Fruit fly (Drosophila melanogaster) whole organism, embryonic: Measurements from ENCODE around the gene gammaTub37C.

Experiments
- Atf6 ChIP-seq: fragments of 200-800 bp; sonication (Bioruptor generic); IDR thresholded peaks from 2 replicates; pipeline ENCODE4 v1.3.6; 2022; ENCODE audit warnings: missing biosample characterization, missing genetic modification characterization
- CG10147 ChIP-seq: fragments of 200-800 bp; sonication (Bioruptor generic); optimal IDR thresholded peaks from 2 replicates; lab custom pipeline; 2019; ENCODE audit warnings: missing biosample characterization, mild to moderate bottlenecking, missing genetic modification characterization, moderate library complexity
- CG1024 ChIP-seq: fragments of 200-800 bp; sonication (Bioruptor generic); IDR thresholded peaks from 2 replicates; pipeline ENCODE4 v1.3.6; 2022; ENCODE audit warnings: missing biosample characterization, missing genetic modification characterization
- CG12744 ChIP-seq: fragments of 200-800 bp; sonication (Bioruptor generic); optimal IDR thresholded peaks from 2 replicates; lab custom pipeline; 2016; ENCODE audit warnings: missing biosample characterization, missing genetic modification characterization
- CG13624 ChIP-seq: fragments of 200-800 bp; sonication (Bioruptor generic); optimal IDR thresholded peaks from 2 replicates; lab custom pipeline; 2016; ENCODE audit warnings: missing biosample characterization, missing genetic modification characterization
- CG15601 ChIP-seq: fragments of 200-800 bp; sonication (Bioruptor generic); optimal IDR thresholded peaks from 3 replicates; lab custom pipeline; 2019; ENCODE audit warnings: missing biosample characterization, mild to moderate bottlenecking, missing genetic modification characterization, moderate library complexity
- CG16815 ChIP-seq: fragments of 200-800 bp; sonication (Bioruptor generic); optimal IDR thresholded peaks from 3 replicates; lab custom pipeline; 2017; ENCODE audit warnings: missing biosample characterization, mild to moderate bottlenecking, missing genetic modification characterization
- CG17186 ChIP-seq: fragments of 200-800 bp; sonication (Bioruptor generic); optimal IDR thresholded peaks from 3 replicates; lab custom pipeline; 2017; ENCODE audit warnings: missing biosample characterization, missing genetic modification reagents, missing genetic modification characterization
- CG18599 ChIP-seq: fragments of 200-800 bp; sonication (Bioruptor generic); optimal IDR thresholded peaks from 3 replicates; lab custom pipeline; 2017; ENCODE audit warnings: missing biosample characterization, missing genetic modification characterization, mild to moderate bottlenecking, moderate library complexity, missing genetic modification reagents
- CG2199 ChIP-seq: fragments of 200-800 bp; sonication (Bioruptor generic); IDR thresholded peaks from 3 replicates; pipeline ENCODE4 v1.3.6; 2022; ENCODE audit warnings: missing biosample characterization, missing genetic modification characterization
- CG2202 ChIP-seq: fragments of 200-800 bp; sonication (Bioruptor generic); optimal IDR thresholded peaks from 2 replicates; lab custom pipeline; 2018; ENCODE audit warnings: missing biosample characterization, mild to moderate bottlenecking, missing genetic modification characterization
- CG3065 ChIP-seq: fragments of 200-800 bp; sonication (Bioruptor generic); optimal IDR thresholded peaks from 2 replicates; lab custom pipeline; 2016; ENCODE audit warnings: missing biosample characterization, missing genetic modification characterization
- CG33557 ChIP-seq: fragments of 200-800 bp; sonication (Bioruptor generic); optimal IDR thresholded peaks from 2 replicates; lab custom pipeline; 2019; ENCODE audit warnings: missing biosample characterization, mild to moderate bottlenecking, missing genetic modification characterization, moderate library complexity
- CG34376 ChIP-seq: fragments of 200-800 bp; sonication (Bioruptor generic); optimal IDR thresholded peaks from 2 replicates; lab custom pipeline; 2018; ENCODE audit warnings: missing biosample characterization, mild to moderate bottlenecking, missing genetic modification characterization
- CG6689 ChIP-seq: fragments of 200-800 bp; sonication (Bioruptor generic); IDR thresholded peaks from 2 replicates; pipeline ENCODE4 v1.3.6; 2022; ENCODE audit warnings: missing biosample characterization, missing genetic modification characterization
- CG7928 ChIP-seq: fragments of 200-800 bp; sonication (Bioruptor generic); optimal IDR thresholded peaks from 2 replicates; lab custom pipeline; 2017; ENCODE audit warnings: missing biosample characterization, mild to moderate bottlenecking, missing genetic modification characterization
- CG8359 ChIP-seq: fragments of 200-800 bp; sonication (Bioruptor generic); optimal IDR thresholded peaks from 2 replicates; lab custom pipeline; 2017; ENCODE audit warnings: missing biosample characterization, mild to moderate bottlenecking, missing genetic modification characterization, borderline replicate concordance
- CG9727 ChIP-seq: fragments of 200-800 bp; sonication (Bioruptor generic); optimal IDR thresholded peaks from 3 replicates; lab custom pipeline; 2017; ENCODE audit warnings: missing biosample characterization, mild to moderate bottlenecking, missing genetic modification characterization
- CG9876 ChIP-seq: fragments of 200-800 bp; sonication (Bioruptor generic); optimal IDR thresholded peaks from 2 replicates; lab custom pipeline; 2016; ENCODE audit warnings: missing biosample characterization, missing genetic modification characterization
- Doc2 ChIP-seq: fragments of 200-800 bp; sonication (Bioruptor generic); IDR thresholded peaks from 2 replicates; pipeline ENCODE4 v1.3.6; 2022; ENCODE audit warnings: missing biosample characterization, missing genetic modification characterization
- Dref ChIP-seq: fragments of 200-800 bp; sonication (Bioruptor generic); IDR thresholded peaks from 2 replicates; pipeline ENCODE4 v1.3.6; 2022; ENCODE audit warnings: missing biosample characterization, missing genetic modification characterization
- Gug ChIP-seq: fragments of 200-800 bp; sonication (Bioruptor generic); IDR thresholded peaks from 4 replicates; pipeline ENCODE4 v1.3.6; 2022; ENCODE audit warnings: missing biosample characterization, missing genetic modification characterization
- HHEX ChIP-seq: fragments of 200-800 bp; sonication (Bioruptor generic); optimal IDR thresholded peaks from 3 replicates; lab custom pipeline; 2017; ENCODE audit warnings: missing biosample characterization, mild to moderate bottlenecking, missing genetic modification characterization, missing genetic modification reagents
- HmgD ChIP-seq: fragments of 200-800 bp; sonication (Bioruptor generic); optimal IDR thresholded peaks from 3 replicates; lab custom pipeline; 2016; ENCODE audit warnings: missing biosample characterization, missing genetic modification characterization
- Mes4 ChIP-seq: fragments of 200-800 bp; sonication (Bioruptor generic); optimal IDR thresholded peaks from 2 replicates; lab custom pipeline; 2016; ENCODE audit warnings: missing biosample characterization, missing genetic modification characterization
- NK7.1 ChIP-seq: fragments of 200-800 bp; sonication (Bioruptor generic); optimal IDR thresholded peaks from 3 replicates; lab custom pipeline; 2016; ENCODE audit warnings: missing biosample characterization, missing genetic modification characterization
- PHDP ChIP-seq: fragments of 200-800 bp; sonication (Bioruptor generic); optimal IDR thresholded peaks from 3 replicates; lab custom pipeline; 2018; ENCODE audit warnings: missing biosample characterization, mild to moderate bottlenecking, missing genetic modification characterization, moderate library complexity
- Ptx1 ChIP-seq: fragments of 200-800 bp; sonication (Bioruptor generic); IDR thresholded peaks from 2 replicates; pipeline ENCODE4 v1.3.6; 2022; ENCODE audit warnings: missing biosample characterization, missing genetic modification characterization
- ac ChIP-seq: fragments of 200-800 bp; sonication (Bioruptor generic); optimal IDR thresholded peaks from 3 replicates; lab custom pipeline; 2017; ENCODE audit warnings: missing biosample characterization, mild to moderate bottlenecking, missing genetic modification characterization
- al ChIP-seq: fragments of 200-800 bp; sonication (Bioruptor generic); IDR thresholded peaks from 2 replicates; pipeline ENCODE4 v1.3.6; 2022; ENCODE audit warnings: missing biosample characterization, missing genetic modification characterization
- ap ChIP-seq: fragments of 200-800 bp; sonication (Bioruptor generic); IDR thresholded peaks from 2 replicates; pipeline ENCODE4 v1.3.6; 2022; ENCODE audit warnings: missing biosample characterization, missing genetic modification characterization
- chm ChIP-seq: fragments of 200-800 bp; sonication (Bioruptor generic); IDR thresholded peaks from 2 replicates; pipeline ENCODE4 v1.3.6; 2022; ENCODE audit warnings: missing biosample characterization, missing genetic modification characterization
- dmrt99B ChIP-seq: fragments of 200-800 bp; sonication (Bioruptor generic); optimal IDR thresholded peaks from 2 replicates; lab custom pipeline; 2018; ENCODE audit warnings: missing biosample characterization, mild to moderate bottlenecking, missing genetic modification characterization, moderate library complexity
- emc ChIP-seq: fragments of 200-800 bp; sonication (Bioruptor generic); optimal IDR thresholded peaks from 2 replicates; lab custom pipeline; 2016; ENCODE audit warnings: missing biosample characterization, missing genetic modification characterization
- fu2 ChIP-seq: fragments of 200-800 bp; sonication (Bioruptor generic); optimal IDR thresholded peaks from 2 replicates; lab custom pipeline; 2016; ENCODE audit warnings: missing biosample characterization, missing genetic modification characterization
- grau ChIP-seq: fragments of 200-800 bp; optimal IDR thresholded peaks from 3 replicates; lab custom pipeline; 2019; ENCODE audit warnings: missing biosample characterization, mild to moderate bottlenecking, missing genetic modification characterization, moderate library complexity
- insv ChIP-seq, 2 experiments: fragments of 200-800 bp; sonication (Bioruptor generic); optimal IDR thresholded peaks; 3 replicates each; lab custom pipeline; 2016 to 2018; ENCODE audit warnings: missing biosample characterization in 2 of 2, missing genetic modification characterization in 2 of 2
- mld ChIP-seq: fragments of 200-800 bp; sonication (Bioruptor generic); IDR thresholded peaks from 3 replicates; pipeline ENCODE4 v1.3.6; 2022; ENCODE audit warnings: missing biosample characterization, missing genetic modification characterization; ENCODE audit not compliant: partially characterized antibody
- nerfin-2 ChIP-seq: fragments of 200-800 bp; sonication (Bioruptor generic); IDR thresholded peaks from 2 replicates; pipeline ENCODE4 v1.3.6; 2022; ENCODE audit warnings: missing biosample characterization, missing genetic modification characterization; ENCODE audit not compliant: partially characterized antibody
- odd ChIP-seq: fragments of 200-800 bp; sonication (Bioruptor generic); optimal IDR thresholded peaks from 2 replicates; lab custom pipeline; 2017; ENCODE audit warnings: missing biosample characterization, mild to moderate bottlenecking, missing genetic modification characterization
- onecut ChIP-seq: fragments of 200-800 bp; sonication (Bioruptor generic); IDR thresholded peaks from 2 replicates; pipeline ENCODE4 v1.3.6; 2022; ENCODE audit warnings: missing biosample characterization, missing genetic modification characterization
- peb ChIP-seq: fragments of 200-800 bp; sonication (Bioruptor generic); IDR thresholded peaks from 2 replicates; pipeline ENCODE4 v1.3.6; 2022; ENCODE audit warnings: missing biosample characterization, missing genetic modification characterization
- ro ChIP-seq: fragments of 200-800 bp; sonication (Bioruptor generic); IDR thresholded peaks from 2 replicates; pipeline ENCODE4 v1.3.6; 2022; ENCODE audit warnings: missing biosample characterization, missing genetic modification characterization
- scrt ChIP-seq: fragments of 200-800 bp; sonication (Bioruptor generic); optimal IDR thresholded peaks from 2 replicates; lab custom pipeline; 2018; ENCODE audit warnings: missing biosample characterization, mild to moderate bottlenecking, missing genetic modification characterization, moderate library complexity
- sd ChIP-seq: fragments of 200-800 bp; sonication (Bioruptor generic); optimal IDR thresholded peaks from 3 replicates; lab custom pipeline; 2018; ENCODE audit warnings: missing biosample characterization, mild to moderate bottlenecking, missing genetic modification characterization, moderate library complexity
- sens ChIP-seq: fragments of 200-800 bp; sonication (Bioruptor generic); peaks from one replicate; lab custom pipeline; 2016; ENCODE audit warnings: missing biosample characterization, missing genetic modification characterization
- shn ChIP-seq: fragments of 200-800 bp; sonication (Bioruptor generic); optimal IDR thresholded peaks from 3 replicates; lab custom pipeline; 2016; ENCODE audit warnings: missing biosample characterization, missing genetic modification characterization
- slp2 ChIP-seq: fragments of 200-800 bp; sonication (Bioruptor generic); optimal IDR thresholded peaks from 2 replicates; lab custom pipeline; 2016; ENCODE audit warnings: missing biosample characterization, missing genetic modification characterization
- trh ChIP-seq: fragments of 200-800 bp; sonication (Bioruptor generic); optimal IDR thresholded peaks from 2 replicates; lab custom pipeline; 2016; ENCODE audit warnings: missing biosample characterization, missing genetic modification characterization
- unpg ChIP-seq: fragments of 200-800 bp; sonication (Bioruptor generic); optimal IDR thresholded peaks from 3 replicates; lab custom pipeline; 2018; ENCODE audit warnings: missing biosample characterization, mild to moderate bottlenecking, missing genetic modification characterization, moderate library complexity
- usp ChIP-seq: fragments of >200 bp; optimal IDR thresholded peaks from 2 replicates; lab custom pipeline; 2017; ENCODE audit warnings: missing biosample characterization, missing genetic modification characterization

The gammaTub37C gene

dm6 chr2L:19191789-19192297, 6.3 kb upstream of the gammaTub37C start (continued):
- TF ChIP-seq CG34376 (peak; percentile 8), mld (GFP tag; lab: Robert Waterston, UW) (no peak), CG9876 (no peak), HmgD (GFP tag; lab: Kevin White, UChicago) (no peak), CG2202 (peak; percentile 34), slp2 (GFP tag; lab: Kevin White, UChicago) (no peak), nerfin-2 (no peak), PHDP (tag; lab: Kevin White, UChicago) (peak; percentile 0), CG33557 (GFP tag; lab: Kevin White, UChicago) (peak; percentile 59), fu2 (GFP tag; lab: Kevin White, UChicago) (no peak), ap (GFP tag; lab: Robert Waterston, UW) (no peak), CG2199 (GFP tag; lab: Robert Waterston, UW) (no peak; the same call in 2 of the 3 replicates), Gug (no peak), odd (GFP tag; lab: Kevin White, UChicago) (peak; percentile 67), Dref (GFP tag; lab: Robert Waterston, UW) (no peak)

DNA sequence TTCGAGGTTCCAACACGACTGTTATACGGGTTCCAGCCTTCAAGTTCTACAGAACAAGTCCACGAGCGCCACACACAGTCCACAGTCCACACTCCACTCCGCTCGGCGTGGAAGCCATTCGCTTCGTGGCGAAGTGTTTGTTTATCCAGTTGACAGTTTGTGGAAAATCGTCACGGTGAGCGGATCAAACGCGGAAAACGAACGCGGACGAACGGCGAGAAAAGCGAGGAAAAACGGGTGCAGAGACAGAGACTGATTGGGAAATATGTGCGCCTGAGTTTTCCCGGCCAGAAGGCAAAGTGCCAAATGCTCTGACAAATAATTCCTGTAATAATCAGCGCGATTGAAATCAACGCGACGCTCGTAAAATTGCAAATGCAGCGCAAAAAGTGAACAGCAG, 4.7 kb upstream of the gammaTub37C start, which contains the start of gene drl:
drl (plus strand) TSS at position 148 of the 400 bp plus-strand sequence.
- TF ChIP-seq CG18599 (no peak), HHEX (GFP tag; lab: Kevin White, UChicago) (peak; percentile 44), shn (GFP tag; lab: Kevin White, UChicago) (no peak), Doc2 (GFP tag; lab: Robert Waterston, UW) (no peak), dmrt99B (no peak), unpg (peak; percentile 30), ac (GFP tag; lab: Kevin White, UChicago) (no peak), peb (GFP tag; lab: Robert Waterston, UW) (no peak), CG15601 (tag; lab: Kevin White, UChicago) (peak; percentile 9), scrt (GFP tag; lab: Kevin White, UChicago) (no peak), usp (GFP tag; lab: Kevin White, UChicago) (no peak), sens (GFP tag; lab: Kevin White, UChicago) (peak; percentile 81), grau (tag; lab: Kevin White, UChicago) (peak; percentile 14), al (GFP tag; lab: Robert Waterston, UW) (no peak), ro (no peak), CG6689 (no peak), Ptx1 (GFP tag; lab: Robert Waterston, UW) (no peak), Mes4 (GFP tag; lab: Kevin White, UChicago) (no peak), chm (peak; percentile 93), CG12744 (GFP tag; lab: Kevin White, UChicago) (peak; percentile 5), insv (GFP tag; optimal IDR thresholded peaks at IDR 0.05; lab: Kevin White, UChicago) (peak in 1 of 2 experiments; percentile 58), trh (GFP tag; lab: Kevin White, UChicago) (no peak), onecut (GFP tag; lab: Robert Waterston, UW) (peak; percentile 27; the same call in 1 of the 2 replicates), NK7.1 (GFP tag; lab: Kevin White, UChicago) (peak; percentile 3), CG3065 (GFP tag; lab: Kevin White, UChicago) (no peak), CG17186 (GFP tag; lab: Kevin White, UChicago) (no peak), CG16815 (GFP tag; lab: Kevin White, UChicago) (no peak), CG9727 (GFP tag; lab: Kevin White, UChicago) (peak; percentile 1), sd (tag; lab: Kevin White, UChicago) (no peak), CG13624 (no peak), CG1024 (GFP tag; lab: Robert Waterston, UW) (no peak), Atf6 (GFP tag; lab: Robert Waterston, UW) (peak; percentile 31; the same call in 1 of the 2 replicates), CG10147 (GFP tag; lab: Kevin White, UChicago) (peak; percentile 44), CG7928 (GFP tag; lab: Kevin White, UChicago) (no peak), CG8359 (GFP tag; lab: Kevin White, UChicago) (peak; percentile 8), emc (GFP tag; lab: Kevin White, UChicago) (no peak)
